Worm (Caenorhabditis elegans) whole organism, late embryonic: ENCODE data around the gene ZK637.12.

ENCODE experiments used
- ama-1 ChIP-seq: fragments of 150-350 bp; optimal IDR thresholded peaks from 2 replicates; lab custom pipeline; 2014
- ceh-22 ChIP-seq: sonication (generic microtip); optimal IDR thresholded peaks from 2 replicates; lab custom pipeline; 2017; ENCODE audit warnings: missing biosample characterization, missing genetic modification characterization
- ceh-45 ChIP-seq: fragments of 200-800 bp; sonication (Bioruptor generic); IDR thresholded peaks from 2 replicates; pipeline ENCODE4 v1.3.6; 2022; ENCODE audit warnings: missing genetic modification reagents, missing genetic modification characterization, missing compliant biosample characterization
- ceh-6 ChIP-seq: fragments of 200-800 bp; sonication (Bioruptor generic); optimal IDR thresholded peaks from 2 replicates; lab custom pipeline; 2018; ENCODE audit warnings: mild to moderate bottlenecking, missing genetic modification characterization, missing compliant biosample characterization
- ceh-9 ChIP-seq: sonication (generic microtip); optimal IDR thresholded peaks from 2 replicates; lab custom pipeline; 2016; ENCODE audit warnings: mild to moderate bottlenecking, missing genetic modification characterization, inconsistent platforms, missing compliant biosample characterization
- fax-1 ChIP-seq: sonication (generic microtip); optimal IDR thresholded peaks from 2 replicates; lab custom pipeline; 2016; ENCODE audit warnings: missing genotype, missing genetic modification characterization, missing compliant biosample characterization
- fkh-10 ChIP-seq: fragments of 150-350 bp; optimal IDR thresholded peaks from 2 replicates; lab custom pipeline; 2014; ENCODE audit warnings: missing biosample characterization, missing genetic modification reagents, missing genetic modification characterization
- lin-11 ChIP-seq: fragments of 200-800 bp; sonication (Bioruptor generic); optimal IDR thresholded peaks from 2 replicates; lab custom pipeline; 2018; ENCODE audit warnings: mild to moderate bottlenecking, missing genetic modification characterization, missing compliant biosample characterization
- nhr-11 ChIP-seq: fragments of 150-350 bp; optimal IDR thresholded peaks from 2 replicates; lab custom pipeline; 2014; ENCODE audit warnings: missing biosample characterization, missing genetic modification characterization
- odd-2 ChIP-seq: sonication (generic microtip); optimal IDR thresholded peaks from 2 replicates; lab custom pipeline; 2017; ENCODE audit warnings: antibody characterized with exemption, mild to moderate bottlenecking, missing genetic modification characterization, missing compliant biosample characterization
- pqm-1 ChIP-seq: sonication (generic microtip); optimal IDR thresholded peaks from 2 replicates; lab custom pipeline; 2016; ENCODE audit warnings: missing genetic modification characterization, missing compliant biosample characterization
- sdc-2 ChIP-seq: sonication (generic microtip); optimal IDR thresholded peaks from 2 replicates; lab custom pipeline; 2016; ENCODE audit warnings: missing genotype, missing genetic modification characterization, missing compliant biosample characterization
- sox-4 ChIP-seq: sonication (generic microtip); optimal IDR thresholded peaks from 2 replicates; lab custom pipeline; 2017; ENCODE audit warnings: mild to moderate bottlenecking, missing genetic modification characterization, inconsistent platforms, missing compliant biosample characterization
- syd-9 ChIP-seq: sonication (generic microtip); optimal IDR thresholded peaks from 2 replicates; lab custom pipeline; 2016; ENCODE audit warnings: mild to moderate bottlenecking, missing genetic modification characterization, moderate library complexity, missing compliant biosample characterization

DNA sequence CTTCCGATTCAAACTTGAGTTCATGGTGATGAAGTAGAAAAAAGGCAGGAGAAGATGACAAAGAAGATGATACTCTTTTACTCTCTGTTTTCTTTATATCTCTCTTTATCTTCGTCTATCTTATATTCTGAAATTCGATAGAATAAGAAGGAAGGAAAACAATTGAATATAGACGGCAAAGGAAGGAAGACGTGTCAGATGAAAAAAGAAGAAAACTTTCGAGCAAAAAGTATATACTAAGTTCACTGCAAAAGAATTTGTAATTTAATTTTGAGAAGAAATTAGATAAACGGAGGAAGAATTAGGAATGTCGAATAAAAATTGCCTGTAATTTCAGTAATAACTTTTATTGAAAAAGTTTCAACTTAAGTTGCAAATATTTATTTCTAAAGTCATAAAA lies 47.0 kb upstream of the ZK637.12 start, which contains the start of gene K01F9.2:
- no peak for TF ChIP-seq syd-9 (tag; lab: Kevin White, UChicago)
- no peak for TF ChIP-seq pqm-1 (tag; lab: Kevin White, UChicago)
- TF ChIP-seq ceh-9 (tag; lab: Kevin White, UChicago): no peak
- no peak for TF ChIP-seq ama-1 (lab: Kevin White, UChicago)
- no peak for TF ChIP-seq nhr-11 (tag; lab: Kevin White, UChicago)
- no peak for TF ChIP-seq sox-4 (tag; lab: Kevin White, UChicago)
- no peak for TF ChIP-seq ceh-6
- TF ChIP-seq lin-11 (tag; lab: Kevin White, UChicago): no peak
- no peak for TF ChIP-seq ceh-45
- no peak for TF ChIP-seq ceh-22
- TF ChIP-seq sdc-2 (tag; lab: Kevin White, UChicago): no peak
- no peak for TF ChIP-seq odd-2 (tag; lab: Kevin White, UChicago)
- TF ChIP-seq fax-1 (tag; lab: Kevin White, UChicago): no peak
- TF ChIP-seq fkh-10 (GFP tag; lab: Kevin White, UChicago): no peak
